Fruit fly (Drosophila melanogaster): ENCODE results near the gene hwt.

Gene hwt

dm6 chrX:12470187-12470931, 97.9 kb downstream of the hwt start:
- TF ChIP-seq ttk (optimal IDR thresholded peaks at IDR 0.05) = no peak
- no peak for TF ChIP-seq insv (optimal IDR thresholded peaks at IDR 0.05)
- TF ChIP-seq h (optimal IDR thresholded peaks at IDR 0.05) = no peak
- TF ChIP-seq Sin3A (optimal IDR thresholded peaks at IDR 0.05) = no peak

- no peak for TF ChIP-seq Myc (optimal IDR thresholded peaks at IDR 0.05)
- TF ChIP-seq insv (optimal IDR thresholded peaks at IDR 0.05) = no peak
- no peak for TF ChIP-seq Sin3A (optimal IDR thresholded peaks at IDR 0.05)
- no peak for TF ChIP-seq h (optimal IDR thresholded peaks at IDR 0.05)
- no peak for TF ChIP-seq psq (optimal IDR thresholded peaks at IDR 0.05)
- TF ChIP-seq ttk (optimal IDR thresholded peaks at IDR 0.05) = no peak
Measured at dm6 chrX:12469778-12470177, 98.5 kb downstream of the hwt start.

- TF ChIP-seq ttk (optimal IDR thresholded peaks at IDR 0.05) = no peak
- TF ChIP-seq insv (optimal IDR thresholded peaks at IDR 0.05) = no peak
- no peak for TF ChIP-seq Sin3A (optimal IDR thresholded peaks at IDR 0.05)
- no peak for TF ChIP-seq psq (optimal IDR thresholded peaks at IDR 0.05)
- TF ChIP-seq Myc (optimal IDR thresholded peaks at IDR 0.05) = no peak
- TF ChIP-seq h (optimal IDR thresholded peaks at IDR 0.05) = no peak
Measured at dm6 chrX:12469172-12469571, 99.1 kb downstream of the hwt start.

- TF ChIP-seq insv (optimal IDR thresholded peaks at IDR 0.05) = no peak
- TF ChIP-seq ttk (optimal IDR thresholded peaks at IDR 0.05) = no peak
- no peak for TF ChIP-seq psq (optimal IDR thresholded peaks at IDR 0.05)
- TF ChIP-seq h (optimal IDR thresholded peaks at IDR 0.05) = no peak
- no peak for TF ChIP-seq Myc (optimal IDR thresholded peaks at IDR 0.05)
- TF ChIP-seq Sin3A (optimal IDR thresholded peaks at IDR 0.05) = no peak
Measured at dm6 chrX:12467241-12467597, 101.0 kb downstream of the hwt start.
